Fruit fly (Drosophila melanogaster) whole organism, embryonic: ENCODE measurements around the gene Pfdn2.

ENCODE experiments used
- Antp ChIP-seq: fragments of 200-800 bp; sonication (Bioruptor generic); optimal IDR thresholded peaks from 3 replicates; lab custom pipeline; 2016; ENCODE audit warnings: missing biosample characterization, missing genetic modification characterization
- B-H2 ChIP-seq: fragments of 200-800 bp; sonication (Bioruptor generic); optimal IDR thresholded peaks from 2 replicates; lab custom pipeline; 2018; ENCODE audit warnings: missing biosample characterization, mild to moderate bottlenecking, missing genetic modification characterization
- Bdp1 ChIP-seq: fragments of 200-800 bp; sonication (Bioruptor generic); optimal IDR thresholded peaks from 3 replicates; lab custom pipeline; 2016; ENCODE audit warnings: missing biosample characterization, missing genetic modification characterization
- CG11085 ChIP-seq: fragments of 200-800 bp; sonication (Bioruptor generic); IDR thresholded peaks from 2 replicates; pipeline ENCODE4 v1.3.6; 2022; ENCODE audit warnings: missing biosample characterization, missing genetic modification characterization
- CG12942 ChIP-seq: fragments of 200-800 bp; sonication (Bioruptor generic); optimal IDR thresholded peaks from 3 replicates; lab custom pipeline; 2016; ENCODE audit warnings: missing biosample characterization, missing genetic modification characterization
- CG15601 ChIP-seq: fragments of 200-800 bp; sonication (Bioruptor generic); optimal IDR thresholded peaks from 3 replicates; lab custom pipeline; 2019; ENCODE audit warnings: missing biosample characterization, mild to moderate bottlenecking, missing genetic modification characterization, moderate library complexity
- CG15696 ChIP-seq: fragments of 200-800 bp; sonication (Bioruptor generic); optimal IDR thresholded peaks from 2 replicates; lab custom pipeline; 2019; ENCODE audit warnings: missing biosample characterization, mild to moderate bottlenecking, missing genetic modification characterization, moderate library complexity
- CG17568 ChIP-seq: fragments of 200-800 bp; sonication (Bioruptor generic); optimal IDR thresholded peaks from 2 replicates; lab custom pipeline; 2018; ENCODE audit warnings: missing biosample characterization, mild to moderate bottlenecking, missing genetic modification characterization, moderate library complexity
- CG1792 ChIP-seq: fragments of 200-800 bp; sonication (Bioruptor generic); optimal IDR thresholded peaks from 2 replicates; lab custom pipeline; 2016; ENCODE audit warnings: missing biosample characterization, missing genetic modification characterization
- CG2116 ChIP-seq: fragments of 200-800 bp; sonication (Bioruptor generic); optimal IDR thresholded peaks from 3 replicates; lab custom pipeline; 2018; ENCODE audit warnings: missing biosample characterization, mild to moderate bottlenecking, missing genetic modification characterization
- CG30403 ChIP-seq: fragments of 200-800 bp; sonication (Bioruptor generic); optimal IDR thresholded peaks from 3 replicates; lab custom pipeline; 2016; ENCODE audit warnings: missing biosample characterization, missing genetic modification characterization
- CG5180 ChIP-seq: fragments of 200-800 bp; sonication (Bioruptor generic); optimal IDR thresholded peaks from 3 replicates; lab custom pipeline; 2017; ENCODE audit warnings: missing biosample characterization, missing genetic modification characterization, mild to moderate bottlenecking, moderate library complexity, missing genetic modification reagents
- CG6683 ChIP-seq: fragments of 200-800 bp; sonication (Bioruptor generic); optimal IDR thresholded peaks from 2 replicates; lab custom pipeline; 2017; ENCODE audit warnings: missing biosample characterization, mild to moderate bottlenecking, missing genetic modification characterization, missing genetic modification reagents
- CG6765 ChIP-seq: fragments of 200-800 bp; sonication (Bioruptor generic); optimal IDR thresholded peaks from 3 replicates; lab custom pipeline; 2017; ENCODE audit warnings: missing biosample characterization, mild to moderate bottlenecking, missing genetic modification characterization
- CG6791 ChIP-seq: fragments of 200-800 bp; sonication (Bioruptor generic); IDR thresholded peaks from 3 replicates; pipeline ENCODE4 v1.3.6; 2022; ENCODE audit warnings: missing biosample characterization, missing genetic modification characterization; ENCODE audit not compliant: partially characterized antibody
- CG7786 ChIP-seq: fragments of 200-800 bp; sonication (Bioruptor generic); optimal IDR thresholded peaks from 2 replicates; lab custom pipeline; 2016; ENCODE audit warnings: missing biosample characterization, missing genetic modification characterization
- CG8290 ChIP-seq, 3 experiments: fragments of 200-800 bp; sonication (Bioruptor generic); optimal IDR thresholded peaks; 2 replicates each; lab custom pipeline; 2016 to 2019; ENCODE audit warnings: missing biosample characterization in 3 of 3, missing genetic modification characterization in 3 of 3, mild to moderate bottlenecking in 2 of 3, moderate library complexity in 1 of 3
- CG8765 ChIP-seq: fragments of 200-800 bp; sonication (Bioruptor generic); IDR thresholded peaks from 2 replicates; pipeline ENCODE4 v1.3.6; 2022; ENCODE audit warnings: missing biosample characterization, missing genetic modification characterization
- Deaf1 ChIP-seq: fragments of 200-800 bp; optimal IDR thresholded peaks from 3 replicates; lab custom pipeline; 2019; ENCODE audit warnings: missing biosample characterization, mild to moderate bottlenecking, missing genetic modification characterization, moderate library complexity
- Ets97D ChIP-seq: fragments of 200-800 bp; sonication (Bioruptor generic); optimal IDR thresholded peaks from 3 replicates; lab custom pipeline; 2016; ENCODE audit warnings: missing biosample characterization, missing genetic modification characterization
- HLH4C ChIP-seq: fragments of 200-800 bp; sonication (Bioruptor generic); IDR thresholded peaks from 3 replicates; pipeline ENCODE4 v1.3.6; 2022; ENCODE audit warnings: missing biosample characterization, missing genetic modification characterization; ENCODE audit not compliant: partially characterized antibody
- Hmr ChIP-seq: fragments of 200-800 bp; sonication (Bioruptor generic); optimal IDR thresholded peaks from 3 replicates; lab custom pipeline; 2017; ENCODE audit warnings: mild to moderate bottlenecking, missing biosample characterization, missing genetic modification reagents, missing genetic modification characterization
- Jarid2 ChIP-seq: fragments of 200-800 bp; sonication (Bioruptor generic); optimal IDR thresholded peaks from 3 replicates; lab custom pipeline; 2017; ENCODE audit warnings: mild to moderate bottlenecking, missing biosample characterization, missing genetic modification reagents, missing genetic modification characterization
- Mrtf ChIP-seq: fragments of 200-800 bp; sonication (Bioruptor generic); IDR thresholded peaks from 3 replicates; pipeline ENCODE4 v1.3.6; 2022; ENCODE audit warnings: missing biosample characterization, missing genetic modification characterization
- Poxn ChIP-seq: fragments of 200-800 bp; sonication (Bioruptor generic); IDR thresholded peaks from 2 replicates; pipeline ENCODE4 v1.3.6; 2022; ENCODE audit warnings: missing biosample characterization, missing genetic modification characterization
- Six4 ChIP-seq: fragments of 200-800 bp; sonication (Bioruptor generic); optimal IDR thresholded peaks from 2 replicates; lab custom pipeline; 2016; ENCODE audit warnings: missing biosample characterization, missing genetic modification characterization
- Ssrp ChIP-seq: fragments of 200-800 bp; sonication (Bioruptor generic); optimal IDR thresholded peaks from 2 replicates; lab custom pipeline; 2018; ENCODE audit warnings: missing biosample characterization, mild to moderate bottlenecking, missing genetic modification characterization, moderate library complexity
- Taf1 ChIP-seq: fragments of 200-800 bp; sonication (Bioruptor generic); IDR thresholded peaks from 2 replicates; pipeline ENCODE4 v1.3.6; 2022; ENCODE audit warnings: missing biosample characterization, missing genetic modification characterization
- Trl ChIP-seq, 3 experiments: fragments of >200 bp in 2 of 3; fragments of 200-800 bp in 1 of 3; sonication (Bioruptor generic) in 1 of 3; optimal IDR thresholded peaks; 2 replicates in 1 of 3; 3 replicates in 2 of 3; lab custom pipeline; 2016 to 2017; ENCODE audit warnings: missing biosample characterization in 1 of 3, missing genetic modification characterization in 1 of 3
- cad ChIP-seq: fragments of >200 bp; optimal IDR thresholded peaks from 2 replicates; lab custom pipeline; 2017; ENCODE audit warnings: missing biosample characterization, missing genetic modification characterization
- cato ChIP-seq: fragments of 200-800 bp; sonication (Bioruptor generic); optimal IDR thresholded peaks from 2 replicates; lab custom pipeline; 2016; ENCODE audit warnings: missing biosample characterization, missing genetic modification characterization, borderline replicate concordance
- dpn ChIP-seq, 2 experiments: fragments of 200-800 bp; sonication (Bioruptor generic); optimal IDR thresholded peaks; 3 replicates each; lab custom pipeline; 2016; ENCODE audit warnings: missing biosample characterization in 2 of 2, missing genetic modification characterization in 2 of 2
- ems ChIP-seq: fragments of 200-800 bp; sonication (Bioruptor generic); optimal IDR thresholded peaks from 3 replicates; lab custom pipeline; 2016; ENCODE audit warnings: missing biosample characterization, missing genetic modification characterization
- fd102C ChIP-seq: fragments of 200-800 bp; sonication (Bioruptor generic); optimal IDR thresholded peaks from 2 replicates; lab custom pipeline; 2018; ENCODE audit warnings: missing biosample characterization, mild to moderate bottlenecking, missing genetic modification characterization, moderate library complexity
- fd96Cb ChIP-seq: fragments of 200-800 bp; sonication (Bioruptor generic); optimal IDR thresholded peaks from 2 replicates; lab custom pipeline; 2018; ENCODE audit warnings: missing biosample characterization, mild to moderate bottlenecking, missing genetic modification characterization, moderate library complexity
- gsb ChIP-seq: fragments of 200-800 bp; sonication (Bioruptor generic); IDR thresholded peaks from 2 replicates; pipeline ENCODE4 v1.3.6; 2022; ENCODE audit warnings: missing biosample characterization, missing genetic modification characterization
- lmd ChIP-seq: fragments of 200-800 bp; sonication (Bioruptor generic); IDR thresholded peaks from 2 replicates; pipeline ENCODE4 v1.3.6; 2022; ENCODE audit warnings: missing biosample characterization, missing genetic modification characterization
- prd ChIP-seq, 3 experiments: fragments of >200 bp in 2 of 3; fragments of 200-800 bp in 1 of 3; sonication (Bioruptor generic) in 1 of 3; optimal IDR thresholded peaks in 2 of 3; IDR thresholded peaks in 1 of 3; 2 replicates in 2 of 3; 3 replicates in 1 of 3; pipeline versions ENCODE4 v1.3.6 to Lab custom; 2017 to 2022; ENCODE audit warnings: missing biosample characterization in 1 of 3, missing genetic modification characterization in 1 of 3
- pros ChIP-seq: fragments of 200-800 bp; sonication (Bioruptor generic); optimal IDR thresholded peaks from 3 replicates; lab custom pipeline; 2019; ENCODE audit warnings: missing biosample characterization, mild to moderate bottlenecking, missing genetic modification characterization, moderate library complexity
- pum ChIP-seq: fragments of 200-800 bp; sonication (Bioruptor generic); optimal IDR thresholded peaks from 2 replicates; lab custom pipeline; 2016; ENCODE audit warnings: missing biosample characterization, missing genetic modification characterization
- salm ChIP-seq: fragments of 200-800 bp; sonication (Bioruptor generic); optimal IDR thresholded peaks from 2 replicates; lab custom pipeline; 2018; ENCODE audit warnings: missing biosample characterization, mild to moderate bottlenecking, missing genetic modification characterization
- sens ChIP-seq: fragments of 200-800 bp; sonication (Bioruptor generic); peaks from one replicate; lab custom pipeline; 2016; ENCODE audit warnings: missing biosample characterization, missing genetic modification characterization
- slou ChIP-seq: fragments of 200-800 bp; sonication (Bioruptor generic); optimal IDR thresholded peaks from 3 replicates; lab custom pipeline; 2016; ENCODE audit warnings: missing biosample characterization, missing genetic modification characterization
- twi ChIP-seq: fragments of 200-800 bp; optimal IDR thresholded peaks from 2 replicates; lab custom pipeline; 2019; ENCODE audit warnings: missing biosample characterization, mild to moderate bottlenecking, missing genetic modification characterization, moderate library complexity
- unc-4 ChIP-seq: fragments of 200-800 bp; sonication (Bioruptor generic); IDR thresholded peaks from 2 replicates; pipeline ENCODE4 v1.3.6; 2022; ENCODE audit warnings: missing biosample characterization, missing genetic modification characterization; ENCODE audit not compliant: partially characterized antibody
- zen ChIP-seq: fragments of 200-800 bp; sonication (Bioruptor generic); optimal IDR thresholded peaks from 3 replicates; lab custom pipeline; 2018; ENCODE audit warnings: missing biosample characterization, mild to moderate bottlenecking, missing genetic modification characterization, moderate library complexity

Gene Pfdn2

DNA sequence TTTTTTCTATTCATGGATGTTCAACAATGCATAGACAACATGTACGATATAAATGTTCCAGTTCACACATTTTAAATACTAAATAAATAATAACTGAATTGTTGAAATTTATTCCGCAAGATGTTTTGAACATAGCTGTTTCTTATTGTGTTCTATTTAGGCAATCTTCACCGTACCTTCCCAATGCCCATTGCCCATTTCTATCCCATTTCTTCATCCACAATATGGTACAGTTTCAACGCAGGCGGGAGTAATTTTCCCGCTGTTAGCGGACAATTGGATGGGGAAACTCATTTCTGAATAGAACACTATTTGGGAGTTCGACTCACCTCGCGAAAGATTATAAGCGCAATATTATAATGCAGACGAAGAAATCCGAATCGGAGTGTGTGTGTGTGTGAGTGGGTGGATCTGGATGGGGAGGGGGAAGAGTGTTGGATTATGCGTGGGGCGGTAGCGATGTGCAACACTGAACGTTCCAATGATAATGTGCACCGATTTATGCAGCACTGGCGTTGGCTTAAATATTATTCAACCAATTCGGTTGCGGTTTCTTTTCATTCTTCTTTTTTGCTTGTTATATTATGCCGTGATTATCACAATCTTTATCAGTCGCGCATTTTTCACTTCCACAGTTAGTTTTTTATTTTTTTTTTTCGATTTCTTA, 17.9 kb upstream of the Pfdn2 start (continued):
- TF ChIP-seq CG6765 (GFP tag; lab: Kevin White, UChicago) (no peak), ems (peak; percentile 41), CG5180 (peak; percentile 26), twi (no peak), slou (no peak), HLH4C (GFP tag; lab: Robert Waterston, UW) (no peak), CG30403 (peak; percentile 53), Poxn (GFP tag; lab: Robert Waterston, UW) (no peak), cad (GFP tag; lab: Kevin White, UChicago) (no peak), Taf1 (GFP tag; lab: Robert Waterston, UW) (0 out of 2 replicates have a peak, but pooled peaks have one; percentile 21), B-H2 (GFP tag; lab: Kevin White, UChicago) (no peak), CG15601 (tag; lab: Kevin White, UChicago) (peak; percentile 19)
- TF ChIP-seq, all 482 proteins: peak for 242

DNA sequence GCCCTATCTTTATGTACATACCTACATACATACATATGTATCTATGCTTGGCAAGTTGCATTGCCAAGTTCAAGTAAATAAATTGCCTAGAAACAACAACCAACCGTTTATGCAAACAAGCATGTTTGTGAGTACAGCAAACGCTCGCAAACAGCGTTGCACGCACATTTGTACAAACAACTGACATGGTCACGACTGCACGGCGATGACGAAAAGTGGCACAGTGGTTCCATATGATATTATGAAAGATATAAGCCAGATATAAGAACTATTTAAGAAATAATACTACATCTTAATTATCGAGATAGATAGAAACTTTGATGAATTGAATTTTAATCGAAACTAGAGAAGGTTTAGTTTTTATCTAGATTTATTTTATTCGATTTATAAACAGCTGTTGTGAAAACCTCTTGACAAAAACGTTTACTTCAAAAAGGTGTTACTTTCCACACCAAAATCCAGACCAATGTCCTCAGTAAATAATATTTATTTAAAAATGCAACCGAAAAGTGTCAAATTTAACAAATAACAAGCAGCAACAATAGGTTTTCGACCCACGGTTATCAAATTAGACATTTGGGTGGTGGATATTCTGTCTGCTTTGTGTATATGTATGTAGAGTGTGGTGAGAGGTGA, 15.7 kb upstream of the Pfdn2 start:
- peak; percentile 82 for TF ChIP-seq CG6683 (GFP tag; lab: Kevin White, UChicago)
- TF ChIP-seq sens = peak; percentile 99
- TF ChIP-seq dpn (GFP tag; optimal IDR thresholded peaks at IDR 0.05; lab: Kevin White, UChicago) = peak; percentile 73 to 88
- peak; percentile 92 for TF ChIP-seq Six4 (GFP tag; lab: Kevin White, UChicago)
- TF ChIP-seq CG17568 (GFP tag; lab: Kevin White, UChicago) = peak; percentile 77
- peak; percentile 27 for TF ChIP-seq pros (GFP tag; lab: Kevin White, UChicago)
- peak; percentile 77 for TF ChIP-seq CG1792 (GFP tag; lab: Kevin White, UChicago)
- peak; percentile 93 for TF ChIP-seq CG15696 (tag; lab: Kevin White, UChicago)
- peak; percentile 93 for TF ChIP-seq fd102C (GFP tag; lab: Kevin White, UChicago)
- peak; percentile 53; the same call in 1 of the 3 replicates for TF ChIP-seq Mrtf (GFP tag; lab: Robert Waterston, UW)
- peak; percentile 94 for TF ChIP-seq Ssrp
- TF ChIP-seq Deaf1 (tag; lab: Kevin White, UChicago) = peak; percentile 77
- no peak for TF ChIP-seq Trl (optimal IDR thresholded peaks at IDR 0.05; lab: Kevin White, UChicago)
- TF ChIP-seq Trl (GFP tag; optimal IDR thresholded peaks at IDR 0.05; lab: Kevin White, UChicago) = peak; percentile 81
- TF ChIP-seq CG11085 (GFP tag; lab: Robert Waterston, UW) = no peak
- peak; percentile 58 for TF ChIP-seq Antp (GFP tag; lab: Kevin White, UChicago)
- TF ChIP-seq CG7786 = peak; percentile 63
- TF ChIP-seq CG8290 (GFP tag; optimal IDR thresholded peaks at IDR 0.05; lab: Kevin White, UChicago) = peak; percentile 45
- TF ChIP-seq CG8290 (tag; optimal IDR thresholded peaks at IDR 0.05; lab: Kevin White, UChicago) = peak; percentile 52 to 73
- peak; percentile 81 for TF ChIP-seq CG2116 (GFP tag; lab: Kevin White, UChicago)
- peak; percentile 78 for TF ChIP-seq salm (tag; lab: Kevin White, UChicago)
- peak; percentile 89 for TF ChIP-seq Hmr (GFP tag; lab: Kevin White, UChicago)
- TF ChIP-seq CG12942 (GFP tag; lab: Kevin White, UChicago) = peak; percentile 47
- TF ChIP-seq Bdp1 (GFP tag; lab: Kevin White, UChicago) = peak; percentile 79
- peak; percentile 50 for TF ChIP-seq CG8765 (GFP tag; lab: Robert Waterston, UW)
- peak; percentile 75 for TF ChIP-seq Jarid2 (GFP tag; lab: Kevin White, UChicago)
- TF ChIP-seq prd (optimal IDR thresholded peaks at IDR 0.05; lab: Kevin White, UChicago) = no peak
- TF ChIP-seq prd (GFP tag; IDR thresholded peaks at IDR 0.05; lab: Robert Waterston, UW) = peak; percentile 85
- TF ChIP-seq zen (tag; lab: Kevin White, UChicago) = peak; percentile 47
- peak; percentile 62 for TF ChIP-seq gsb (GFP tag; lab: Robert Waterston, UW)
- TF ChIP-seq cato (GFP tag; lab: Kevin White, UChicago) = peak; percentile 82
- peak; percentile 75 for TF ChIP-seq pum
- peak; percentile 67 for TF ChIP-seq Ets97D
- no peak for TF ChIP-seq CG6791 (GFP tag; lab: Robert Waterston, UW)
- peak; percentile 84; the same call in 1 of the 2 replicates for TF ChIP-seq lmd (GFP tag; lab: Robert Waterston, UW)
- TF ChIP-seq unc-4 (GFP tag; lab: Robert Waterston, UW) = no peak
- peak; percentile 89 for TF ChIP-seq fd96Cb (tag; lab: Kevin White, UChicago)
